Fruit fly (Drosophila melanogaster) whole organism, embryonic: ENCODE data around the gene eIF3d1.

ENCODE experiments used
- ATbp ChIP-seq: fragments of 200-800 bp; sonication (Bioruptor generic); optimal IDR thresholded peaks from 2 replicates; lab custom pipeline; 2017; ENCODE audit warnings: missing biosample characterization, mild to moderate bottlenecking, missing genetic modification characterization, missing genetic modification reagents
- CG11696 ChIP-seq: fragments of 200-800 bp; sonication (Bioruptor generic); IDR thresholded peaks from 2 replicates; pipeline ENCODE4 v1.3.6; 2022; ENCODE audit warnings: missing biosample characterization, missing genetic modification characterization
- CG12236 ChIP-seq: fragments of 200-800 bp; sonication (Bioruptor generic); optimal IDR thresholded peaks from 2 replicates; lab custom pipeline; 2016; ENCODE audit warnings: missing biosample characterization, missing genetic modification characterization
- CG1233 ChIP-seq: fragments of 200-800 bp; sonication (Bioruptor generic); optimal IDR thresholded peaks from 4 replicates; lab custom pipeline; 2018; ENCODE audit warnings: missing biosample characterization, mild to moderate bottlenecking, missing genetic modification characterization
- CG12391 ChIP-seq: fragments of 200-800 bp; sonication (Bioruptor generic); optimal IDR thresholded peaks from 3 replicates; lab custom pipeline; 2018; ENCODE audit warnings: missing biosample characterization, mild to moderate bottlenecking, missing genetic modification characterization, moderate library complexity
- CG13296 ChIP-seq: fragments of 200-800 bp; sonication (Bioruptor generic); optimal IDR thresholded peaks from 3 replicates; lab custom pipeline; 2018; ENCODE audit warnings: missing biosample characterization, mild to moderate bottlenecking, missing genetic modification characterization
- CG14710 ChIP-seq: fragments of 200-800 bp; sonication (Bioruptor generic); optimal IDR thresholded peaks from 3 replicates; lab custom pipeline; 2019; ENCODE audit warnings: missing biosample characterization, mild to moderate bottlenecking, missing genetic modification characterization, moderate library complexity
- CG15514 ChIP-seq: fragments of 200-800 bp; sonication (Bioruptor generic); optimal IDR thresholded peaks from 3 replicates; lab custom pipeline; 2017; ENCODE audit warnings: missing biosample characterization, missing genetic modification characterization, mild to moderate bottlenecking, moderate library complexity, missing genetic modification reagents
- CG15696 ChIP-seq: fragments of 200-800 bp; sonication (Bioruptor generic); optimal IDR thresholded peaks from 2 replicates; lab custom pipeline; 2019; ENCODE audit warnings: missing biosample characterization, mild to moderate bottlenecking, missing genetic modification characterization, moderate library complexity
- CG17568 ChIP-seq: fragments of 200-800 bp; sonication (Bioruptor generic); optimal IDR thresholded peaks from 2 replicates; lab custom pipeline; 2018; ENCODE audit warnings: missing biosample characterization, mild to moderate bottlenecking, missing genetic modification characterization, moderate library complexity
- CG2202 ChIP-seq: fragments of 200-800 bp; sonication (Bioruptor generic); optimal IDR thresholded peaks from 2 replicates; lab custom pipeline; 2018; ENCODE audit warnings: missing biosample characterization, mild to moderate bottlenecking, missing genetic modification characterization
- CG31441 ChIP-seq: fragments of 200-800 bp; sonication (Bioruptor generic); IDR thresholded peaks from 2 replicates; pipeline ENCODE4 v1.3.6; 2022; ENCODE audit warnings: missing biosample characterization, missing genetic modification characterization
- CG33213 ChIP-seq: fragments of 200-800 bp; sonication (Bioruptor generic); optimal IDR thresholded peaks from 3 replicates; lab custom pipeline; 2016; ENCODE audit warnings: missing biosample characterization, missing genetic modification characterization
- CG34224 ChIP-seq: fragments of 200-800 bp; sonication (Bioruptor generic); IDR thresholded peaks from 3 replicates; pipeline ENCODE4 v1.3.6; 2022; ENCODE audit warnings: missing biosample characterization, missing genetic modification characterization; ENCODE audit not compliant: partially characterized antibody
- CG34422 ChIP-seq: fragments of 200-800 bp; sonication (Bioruptor generic); IDR thresholded peaks from 3 replicates; pipeline ENCODE4 v1.3.6; 2022; ENCODE audit warnings: missing biosample characterization, missing genetic modification characterization
- CG4328 ChIP-seq: fragments of 200-800 bp; sonication (Bioruptor generic); optimal IDR thresholded peaks from 3 replicates; lab custom pipeline; 2017; ENCODE audit warnings: missing biosample characterization, missing genetic modification reagents, missing genetic modification characterization
- CG7372 ChIP-seq: fragments of 200-800 bp; sonication (Bioruptor generic); IDR thresholded peaks from 2 replicates; pipeline ENCODE4 v1.3.6; 2022; ENCODE audit warnings: missing biosample characterization, missing genetic modification characterization
- CG8281 ChIP-seq: fragments of 200-800 bp; sonication (Bioruptor generic); optimal IDR thresholded peaks from 2 replicates; lab custom pipeline; 2018; ENCODE audit warnings: missing biosample characterization, mild to moderate bottlenecking, missing genetic modification characterization, moderate library complexity
- CHES-1-like ChIP-seq: fragments of 200-800 bp; sonication (Bioruptor generic); optimal IDR thresholded peaks from 2 replicates; lab custom pipeline; 2016; ENCODE audit warnings: missing biosample characterization, missing genetic modification characterization
- Drgx ChIP-seq: fragments of 200-800 bp; sonication (Bioruptor generic); IDR thresholded peaks from 2 replicates; pipeline ENCODE4 v1.3.6; 2022; ENCODE audit warnings: missing biosample characterization, missing genetic modification characterization
- E2f1 ChIP-seq: fragments of 200-800 bp; sonication (Bioruptor generic); IDR thresholded peaks from 2 replicates; pipeline ENCODE4 v1.3.6; 2022; ENCODE audit warnings: missing biosample characterization, missing genetic modification characterization
- ERR ChIP-seq: fragments of 200-800 bp; sonication (Bioruptor generic); optimal IDR thresholded peaks from 2 replicates; lab custom pipeline; 2016; ENCODE audit warnings: missing biosample characterization, missing genetic modification characterization
- Gsc ChIP-seq: fragments of 200-800 bp; sonication (Bioruptor generic); IDR thresholded peaks from 2 replicates; pipeline ENCODE4 v1.3.6; 2022; ENCODE audit warnings: missing biosample characterization, missing genetic modification characterization
- MTF-1 ChIP-seq: fragments of 200-800 bp; sonication (Bioruptor generic); optimal IDR thresholded peaks from 2 replicates; lab custom pipeline; 2018; ENCODE audit warnings: missing biosample characterization, mild to moderate bottlenecking, missing genetic modification characterization, borderline replicate concordance
- PHDP ChIP-seq: fragments of 200-800 bp; sonication (Bioruptor generic); optimal IDR thresholded peaks from 3 replicates; lab custom pipeline; 2018; ENCODE audit warnings: missing biosample characterization, mild to moderate bottlenecking, missing genetic modification characterization, moderate library complexity
- abd-A ChIP-seq: fragments of 200-800 bp; sonication (Bioruptor generic); optimal IDR thresholded peaks from 3 replicates; lab custom pipeline; 2019; ENCODE audit warnings: missing biosample characterization, mild to moderate bottlenecking, missing genetic modification characterization, moderate library complexity
- ase ChIP-seq: fragments of 200-800 bp; sonication (Bioruptor generic); IDR thresholded peaks from 3 replicates; pipeline ENCODE4 v1.3.6; 2022; ENCODE audit warnings: missing biosample characterization, missing genetic modification characterization
- ash1 ChIP-seq: fragments of 200-800 bp; sonication (Bioruptor generic); optimal IDR thresholded peaks from 2 replicates; lab custom pipeline; 2018; ENCODE audit warnings: missing biosample characterization, mild to moderate bottlenecking, missing genetic modification characterization
- bbx ChIP-seq: fragments of 200-800 bp; sonication (Bioruptor generic); IDR thresholded peaks from 2 replicates; pipeline ENCODE4 v1.3.6; 2022; ENCODE audit warnings: missing biosample characterization, missing genetic modification characterization; ENCODE audit not compliant: partially characterized antibody
- bigmax ChIP-seq: fragments of 200-800 bp; sonication (Bioruptor generic); optimal IDR thresholded peaks from 2 replicates; lab custom pipeline; 2018; ENCODE audit warnings: missing biosample characterization, mild to moderate bottlenecking, missing genetic modification characterization
- btn ChIP-seq: fragments of 200-800 bp; sonication (Bioruptor generic); optimal IDR thresholded peaks from 2 replicates; lab custom pipeline; 2016; ENCODE audit warnings: missing biosample characterization, missing genetic modification characterization
- cad ChIP-seq: fragments of >200 bp; optimal IDR thresholded peaks from 2 replicates; lab custom pipeline; 2017; ENCODE audit warnings: missing biosample characterization, missing genetic modification characterization
- crc ChIP-seq: fragments of 200-800 bp; sonication (Bioruptor generic); optimal IDR thresholded peaks from 2 replicates; lab custom pipeline; 2016; ENCODE audit warnings: missing biosample characterization, missing genetic modification characterization
- dimm ChIP-seq: fragments of 200-800 bp; sonication (Bioruptor generic); IDR thresholded peaks from 2 replicates; pipeline ENCODE4 v1.3.6; 2022; ENCODE audit warnings: missing biosample characterization, missing genetic modification characterization
- disco-r ChIP-seq: fragments of 200-800 bp; sonication (Bioruptor generic); optimal IDR thresholded peaks from 2 replicates; lab custom pipeline; 2016; ENCODE audit warnings: missing biosample characterization, missing genetic modification characterization
- fd96Cb ChIP-seq: fragments of 200-800 bp; sonication (Bioruptor generic); optimal IDR thresholded peaks from 2 replicates; lab custom pipeline; 2018; ENCODE audit warnings: missing biosample characterization, mild to moderate bottlenecking, missing genetic modification characterization, moderate library complexity
- grau ChIP-seq: fragments of 200-800 bp; optimal IDR thresholded peaks from 3 replicates; lab custom pipeline; 2019; ENCODE audit warnings: missing biosample characterization, mild to moderate bottlenecking, missing genetic modification characterization, moderate library complexity
- org-1 ChIP-seq: fragments of 200-800 bp; sonication (Bioruptor generic); optimal IDR thresholded peaks from 2 replicates; lab custom pipeline; 2017; ENCODE audit warnings: missing biosample characterization, missing genetic modification characterization
- ranshi ChIP-seq: fragments of 200-800 bp; sonication (Bioruptor generic); IDR thresholded peaks from 2 replicates; pipeline ENCODE4 v1.3.6; 2022; ENCODE audit warnings: missing biosample characterization, missing genetic modification characterization
- rib ChIP-seq: fragments of 200-800 bp; sonication (Bioruptor generic); IDR thresholded peaks from 2 replicates; pipeline ENCODE4 v1.3.6; 2022; ENCODE audit warnings: missing biosample characterization, missing genetic modification characterization
- schlank ChIP-seq: fragments of 200-800 bp; sonication (Bioruptor generic); optimal IDR thresholded peaks from 2 replicates; lab custom pipeline; 2018; ENCODE audit warnings: missing biosample characterization, mild to moderate bottlenecking, missing genetic modification characterization
- sd ChIP-seq: fragments of 200-800 bp; sonication (Bioruptor generic); optimal IDR thresholded peaks from 3 replicates; lab custom pipeline; 2018; ENCODE audit warnings: missing biosample characterization, mild to moderate bottlenecking, missing genetic modification characterization, moderate library complexity
- slp2 ChIP-seq: fragments of 200-800 bp; sonication (Bioruptor generic); optimal IDR thresholded peaks from 2 replicates; lab custom pipeline; 2016; ENCODE audit warnings: missing biosample characterization, missing genetic modification characterization
- tll ChIP-seq, 2 experiments: fragments of 200-800 bp in 1 of 2; fragments of >200 bp in 1 of 2; sonication (Bioruptor generic) in 1 of 2; optimal IDR thresholded peaks; 2 replicates each; lab custom pipeline; 2017 to 2019; ENCODE audit warnings: missing biosample characterization in 2 of 2, missing genetic modification characterization in 2 of 2, mild to moderate bottlenecking in 1 of 2, moderate library complexity in 1 of 2
- unpg ChIP-seq: fragments of 200-800 bp; sonication (Bioruptor generic); optimal IDR thresholded peaks from 3 replicates; lab custom pipeline; 2018; ENCODE audit warnings: missing biosample characterization, mild to moderate bottlenecking, missing genetic modification characterization, moderate library complexity
- wdn ChIP-seq: fragments of 200-800 bp; sonication (Bioruptor generic); IDR thresholded peaks from 2 replicates; pipeline ENCODE4 v1.3.6; 2022; ENCODE audit warnings: missing biosample characterization, missing genetic modification characterization
- zen2 ChIP-seq: fragments of 200-800 bp; sonication (Bioruptor generic); IDR thresholded peaks from 3 replicates; pipeline ENCODE4 v1.3.6; 2022; ENCODE audit warnings: missing biosample characterization, missing genetic modification characterization; ENCODE audit not compliant: partially characterized antibody

eIF3d1 gene

dm6 chr3R:23657357-23658318 is 22.2 kb upstream of the eIF3d1 start (continued):
- TF ChIP-seq MTF-1 (GFP tag; lab: Kevin White, UChicago) = peak; percentile 84
- TF ChIP-seq ranshi (GFP tag; lab: Robert Waterston, UW) = no peak; the same call in 1 of the 2 replicates
- TF ChIP-seq Drgx (GFP tag; lab: Robert Waterston, UW) = peak; percentile 5; the same call in 1 of the 2 replicates
- TF ChIP-seq E2f1 (GFP tag; lab: Robert Waterston, UW) = no peak
- peak; percentile 19 for TF ChIP-seq btn (GFP tag; lab: Kevin White, UChicago)
- peak in 1 of 2 experiments; percentile 76 for TF ChIP-seq tll (GFP tag; optimal IDR thresholded peaks at IDR 0.05; lab: Kevin White, UChicago)
- TF ChIP-seq ATbp (GFP tag; lab: Kevin White, UChicago) = peak; percentile 89
- no peak for TF ChIP-seq cad (GFP tag; lab: Kevin White, UChicago)
- peak; percentile 86 for TF ChIP-seq org-1 (GFP tag; lab: Kevin White, UChicago)
- TF ChIP-seq fd96Cb (tag; lab: Kevin White, UChicago) = peak; percentile 9
- TF ChIP-seq schlank (tag; lab: Kevin White, UChicago) = peak; percentile 42
- peak; percentile 97 for TF ChIP-seq CG15696
- TF ChIP-seq CG34422 = 0 out of 3 replicates have a peak, but pooled peaks have one; percentile 25
- TF ChIP-seq CG4328 (GFP tag; lab: Kevin White, UChicago) = peak; percentile 58
- TF ChIP-seq CG15514 (GFP tag; lab: Kevin White, UChicago) = peak; percentile 87
- TF ChIP-seq sd (tag; lab: Kevin White, UChicago) = peak; percentile 75
- TF ChIP-seq CHES-1-like (GFP tag; lab: Kevin White, UChicago) = peak; percentile 80
- TF ChIP-seq CG14710 (tag; lab: Kevin White, UChicago) = peak; percentile 76
- peak; percentile 90 for TF ChIP-seq CG2202 (tag; lab: Kevin White, UChicago)
- peak; percentile 14 for TF ChIP-seq slp2 (GFP tag; lab: Kevin White, UChicago)
- no peak for TF ChIP-seq bbx (GFP tag; lab: Robert Waterston, UW)
- peak; percentile 9 for TF ChIP-seq abd-A (tag; lab: Kevin White, UChicago)
- TF ChIP-seq rib (GFP tag; lab: Robert Waterston, UW) = 0 out of 2 replicates have a peak, but pooled peaks have one; percentile 17
- TF ChIP-seq CG7372 (GFP tag; lab: Robert Waterston, UW) = no peak
- TF ChIP-seq CG13296 = peak; percentile 62
- TF ChIP-seq disco-r (GFP tag; lab: Kevin White, UChicago) = peak; percentile 48
- TF ChIP-seq CG31441 (GFP tag; lab: Robert Waterston, UW) = peak; percentile 41
- peak; percentile 43 for TF ChIP-seq PHDP
- peak; percentile 86 for TF ChIP-seq CG17568
- peak; percentile 36 for TF ChIP-seq CG11696 (GFP tag; lab: Robert Waterston, UW)
- TF ChIP-seq unpg = peak; percentile 60
- TF ChIP-seq ERR = no peak
- TF ChIP-seq CG8281 (tag; lab: Kevin White, UChicago) = peak; percentile 41
- TF ChIP-seq grau = peak; percentile 24
- peak; percentile 80 for TF ChIP-seq CG12236
- peak; percentile 39 for TF ChIP-seq crc
- TF ChIP-seq CG33213 (GFP tag; lab: Kevin White, UChicago) = peak; percentile 47
- TF ChIP-seq CG12391 = peak; percentile 42
- TF ChIP-seq dimm (GFP tag; lab: Robert Waterston, UW) = no peak
- TF ChIP-seq wdn (GFP tag; lab: Robert Waterston, UW) = 0 out of 2 replicates have a peak, but pooled peaks have one; percentile 34
- no peak for TF ChIP-seq zen2 (GFP tag; lab: Robert Waterston, UW)
- TF ChIP-seq ash1 (GFP tag; lab: Kevin White, UChicago) = no peak
- no peak for TF ChIP-seq bigmax (GFP tag; lab: Kevin White, UChicago)
- peak; percentile 88 for TF ChIP-seq CG1233 (GFP tag; lab: Kevin White, UChicago)
- TF ChIP-seq CG34224 (GFP tag; lab: Robert Waterston, UW) = no peak
- no peak for TF ChIP-seq Gsc (GFP tag; lab: Robert Waterston, UW)
- TF ChIP-seq ase (GFP tag; lab: Robert Waterston, UW) = peak; percentile 25; the same call in 1 of the 3 replicates
